Worm (Caenorhabditis elegans): ENCODE measurements around the gene cest-16.

- TF ChIP-seq ceh-63 (GFP tag; optimal IDR thresholded peaks at IDR 0.05) (no peak), unc-62 (GFP tag; optimal IDR thresholded peaks at IDR 0.05) (no peak), pqm-1 (tag; optimal IDR thresholded peaks at IDR 0.05) (no peak), nhr-85 (tag) (no peak), fos-1 (tag; optimal IDR thresholded peaks at IDR 0.05) (no peak), lin-39 (tag; optimal IDR thresholded peaks at IDR 0.05) (no peak), fkh-10 (GFP tag; optimal IDR thresholded peaks at IDR 0.05) (no peak), dpl-1 (GFP tag; optimal IDR thresholded peaks at IDR 0.05) (no peak), ces-1 (GFP tag; optimal IDR thresholded peaks at IDR 0.05) (no peak), nhr-12 (tag; optimal IDR thresholded peaks at IDR 0.05) (no peak), mdl-1 (tag; optimal IDR thresholded peaks at IDR 0.05) (no peak), nhr-71 (tag; optimal IDR thresholded peaks at IDR 0.05) (no peak), egl-13 (tag; optimal IDR thresholded peaks at IDR 0.05) (no peak)
These were observed 33.0 kb upstream of the cest-16 start, which contains the start of gene W05H9.2 for ce11 chrX:6266739-6267138.
